Fruit fly (Drosophila melanogaster) whole organism, embryonic: ENCODE data around the gene Pat1.

ENCODE experiments used
- CG10366 ChIP-seq: fragments of 200-800 bp; sonication (Bioruptor generic); IDR thresholded peaks from 2 replicates; pipeline ENCODE4 v1.3.6; 2022; ENCODE audit warnings: missing biosample characterization, missing genetic modification characterization
- CG10979 ChIP-seq: fragments of 200-800 bp; sonication (Bioruptor generic); optimal IDR thresholded peaks from 2 replicates; lab custom pipeline; 2018; ENCODE audit warnings: missing biosample characterization, mild to moderate bottlenecking, missing genetic modification characterization, moderate library complexity
- CG11560 ChIP-seq: fragments of 200-800 bp; sonication (Bioruptor generic); IDR thresholded peaks from 3 replicates; pipeline ENCODE4 v1.3.6; 2022; ENCODE audit warnings: missing biosample characterization, missing genetic modification characterization
- CG14014 ChIP-seq: fragments of 200-800 bp; sonication (Bioruptor generic); IDR thresholded peaks from 2 replicates; pipeline ENCODE4 v1.3.6; 2022; ENCODE audit warnings: missing biosample characterization, missing genetic modification characterization
- CG14710 ChIP-seq: fragments of 200-800 bp; sonication (Bioruptor generic); optimal IDR thresholded peaks from 3 replicates; lab custom pipeline; 2019; ENCODE audit warnings: missing biosample characterization, mild to moderate bottlenecking, missing genetic modification characterization, moderate library complexity
- CG14860 ChIP-seq: fragments of 200-800 bp; sonication (Bioruptor generic); IDR thresholded peaks from 3 replicates; pipeline ENCODE4 v1.3.6; 2022; ENCODE audit warnings: missing biosample characterization, missing genetic modification characterization; ENCODE audit not compliant: partially characterized antibody
- CG14965 ChIP-seq: fragments of 200-800 bp; sonication (Bioruptor generic); optimal IDR thresholded peaks from 2 replicates; lab custom pipeline; 2016; ENCODE audit warnings: missing biosample characterization, missing genetic modification characterization, borderline replicate concordance
- CG15011 ChIP-seq: fragments of 200-800 bp; sonication (Bioruptor generic); optimal IDR thresholded peaks from 3 replicates; lab custom pipeline; 2018; ENCODE audit warnings: missing biosample characterization, mild to moderate bottlenecking, missing genetic modification characterization
- CG16815 ChIP-seq: fragments of 200-800 bp; sonication (Bioruptor generic); optimal IDR thresholded peaks from 3 replicates; lab custom pipeline; 2017; ENCODE audit warnings: missing biosample characterization, mild to moderate bottlenecking, missing genetic modification characterization
- CG18011 ChIP-seq: fragments of 200-800 bp; sonication (Bioruptor generic); optimal IDR thresholded peaks from 2 replicates; lab custom pipeline; 2017; ENCODE audit warnings: missing biosample characterization, missing genetic modification characterization, mild to moderate bottlenecking, moderate library complexity, missing genotype
- CG18764 ChIP-seq: fragments of 200-800 bp; sonication (Bioruptor generic); optimal IDR thresholded peaks from 3 replicates; lab custom pipeline; 2016; ENCODE audit warnings: missing biosample characterization, missing genetic modification characterization
- CG2889 ChIP-seq: fragments of 200-800 bp; sonication (Bioruptor generic); IDR thresholded peaks from 3 replicates; pipeline ENCODE4 v1.3.6; 2022; ENCODE audit warnings: missing biosample characterization, missing genetic modification characterization
- CG30020 ChIP-seq: fragments of 200-800 bp; optimal IDR thresholded peaks from 2 replicates; lab custom pipeline; 2019; ENCODE audit warnings: missing biosample characterization, mild to moderate bottlenecking, missing genetic modification characterization, moderate library complexity
- CG3163 ChIP-seq: fragments of 200-800 bp; sonication (Bioruptor generic); optimal IDR thresholded peaks from 3 replicates; lab custom pipeline; 2016; ENCODE audit warnings: missing biosample characterization, missing genetic modification characterization
- CG3847 ChIP-seq: fragments of 200-800 bp; sonication (Bioruptor generic); IDR thresholded peaks from 2 replicates; pipeline ENCODE4 v1.3.6; 2022; ENCODE audit warnings: missing biosample characterization, missing genetic modification characterization
- CG4328 ChIP-seq: fragments of 200-800 bp; sonication (Bioruptor generic); optimal IDR thresholded peaks from 3 replicates; lab custom pipeline; 2017; ENCODE audit warnings: missing biosample characterization, missing genetic modification reagents, missing genetic modification characterization
- CG4617 ChIP-seq: fragments of 200-800 bp; sonication (Bioruptor generic); optimal IDR thresholded peaks from 3 replicates; lab custom pipeline; 2016; ENCODE audit warnings: missing biosample characterization, missing genetic modification characterization, borderline replicate concordance
- CG4707 ChIP-seq: fragments of 200-800 bp; sonication (Bioruptor generic); optimal IDR thresholded peaks from 2 replicates; lab custom pipeline; 2018; ENCODE audit warnings: missing biosample characterization, mild to moderate bottlenecking, missing genetic modification characterization, moderate library complexity
- CG4730 ChIP-seq: fragments of 200-800 bp; sonication (Bioruptor generic); IDR thresholded peaks from 2 replicates; pipeline ENCODE4 v1.3.6; 2022; ENCODE audit warnings: missing biosample characterization, missing genetic modification characterization
- CG6654 ChIP-seq: fragments of 200-800 bp; sonication (Bioruptor generic); optimal IDR thresholded peaks from 2 replicates; lab custom pipeline; 2017; ENCODE audit warnings: missing biosample characterization, mild to moderate bottlenecking, missing genetic modification characterization
- CG6791 ChIP-seq: fragments of 200-800 bp; sonication (Bioruptor generic); IDR thresholded peaks from 3 replicates; pipeline ENCODE4 v1.3.6; 2022; ENCODE audit warnings: missing biosample characterization, missing genetic modification characterization; ENCODE audit not compliant: partially characterized antibody
- CG8924 ChIP-seq: fragments of 200-800 bp; optimal IDR thresholded peaks from 3 replicates; lab custom pipeline; 2019; ENCODE audit warnings: missing biosample characterization, mild to moderate bottlenecking, missing genetic modification characterization, moderate library complexity
- CG9609 ChIP-seq: fragments of 200-800 bp; sonication (Bioruptor generic); optimal IDR thresholded peaks from 3 replicates; lab custom pipeline; 2016; ENCODE audit warnings: missing biosample characterization, missing genetic modification characterization
- CG9932 ChIP-seq: fragments of 200-800 bp; sonication (Bioruptor generic); IDR thresholded peaks from 2 replicates; pipeline ENCODE4 v1.3.6; 2022; ENCODE audit warnings: missing biosample characterization, missing genetic modification characterization
- D19B ChIP-seq: fragments of 200-800 bp; sonication (Bioruptor generic); optimal IDR thresholded peaks from 2 replicates; lab custom pipeline; 2017; ENCODE audit warnings: missing biosample characterization, mild to moderate bottlenecking, missing genetic modification characterization
- E2f1 ChIP-seq: fragments of 200-800 bp; sonication (Bioruptor generic); IDR thresholded peaks from 2 replicates; pipeline ENCODE4 v1.3.6; 2022; ENCODE audit warnings: missing biosample characterization, missing genetic modification characterization
- Ets65A ChIP-seq: fragments of 200-800 bp; sonication (Bioruptor generic); peaks from one replicate; lab custom pipeline; 2016; ENCODE audit warnings: missing biosample characterization, missing genetic modification characterization
- Fer2 ChIP-seq: fragments of 200-800 bp; sonication (Bioruptor generic); optimal IDR thresholded peaks from 2 replicates; lab custom pipeline; 2018; ENCODE audit warnings: missing biosample characterization, mild to moderate bottlenecking, missing genetic modification characterization, moderate library complexity
- Hey ChIP-seq: fragments of 200-800 bp; sonication (Bioruptor generic); optimal IDR thresholded peaks from 3 replicates; lab custom pipeline; 2018; ENCODE audit warnings: missing biosample characterization, mild to moderate bottlenecking, missing genetic modification characterization
- Hmx ChIP-seq: fragments of 200-800 bp; sonication (Bioruptor generic); optimal IDR thresholded peaks from 2 replicates; lab custom pipeline; 2016; ENCODE audit warnings: missing biosample characterization, missing genetic modification characterization
- Hr3 ChIP-seq: fragments of 200-800 bp; sonication (Bioruptor generic); optimal IDR thresholded peaks from 3 replicates; lab custom pipeline; 2016; ENCODE audit warnings: missing biosample characterization, missing genetic modification characterization
- Hr39 ChIP-seq: fragments of >200 bp; optimal IDR thresholded peaks from 2 replicates; lab custom pipeline; 2017
- Hsf ChIP-seq: fragments of 200-800 bp; sonication (Bioruptor generic); optimal IDR thresholded peaks from 3 replicates; lab custom pipeline; 2016; ENCODE audit warnings: missing biosample characterization, missing genetic modification characterization
- Kr ChIP-seq: fragments of 200-800 bp; sonication (Bioruptor generic); optimal IDR thresholded peaks from 2 replicates; lab custom pipeline; 2017; ENCODE audit warnings: missing biosample characterization, mild to moderate bottlenecking, missing genetic modification characterization
- MESR4 ChIP-seq: fragments of 200-800 bp; sonication (Bioruptor generic); optimal IDR thresholded peaks from 2 replicates; lab custom pipeline; 2018; ENCODE audit warnings: missing biosample characterization, mild to moderate bottlenecking, missing genetic modification characterization, moderate library complexity
- Max ChIP-seq: fragments of 200-800 bp; sonication (Bioruptor generic); optimal IDR thresholded peaks from 2 replicates; lab custom pipeline; 2016; ENCODE audit warnings: missing biosample characterization, mild to moderate bottlenecking, missing genetic modification characterization
- Nf-YB ChIP-seq: fragments of 200-800 bp; sonication (Bioruptor generic); optimal IDR thresholded peaks from 3 replicates; lab custom pipeline; 2019; ENCODE audit warnings: missing biosample characterization, mild to moderate bottlenecking, missing genetic modification characterization, moderate library complexity
- Ravus ChIP-seq: fragments of 200-800 bp; sonication (Bioruptor generic); IDR thresholded peaks from 2 replicates; pipeline ENCODE4 v1.3.6; 2022; ENCODE audit warnings: missing biosample characterization, missing genetic modification characterization
- aop ChIP-seq: fragments of 200-800 bp; sonication (Bioruptor generic); IDR thresholded peaks from 2 replicates; pipeline ENCODE4 v1.3.6; 2022; ENCODE audit warnings: missing biosample characterization, missing genetic modification characterization
- br ChIP-seq: fragments of >200 bp; optimal IDR thresholded peaks from 2 replicates; lab custom pipeline; 2017
- dpn ChIP-seq, 2 experiments: fragments of 200-800 bp; sonication (Bioruptor generic); optimal IDR thresholded peaks; 3 replicates each; lab custom pipeline; 2016; ENCODE audit warnings: missing biosample characterization in 2 of 2, missing genetic modification characterization in 2 of 2
- fd102C ChIP-seq: fragments of 200-800 bp; sonication (Bioruptor generic); optimal IDR thresholded peaks from 2 replicates; lab custom pipeline; 2018; ENCODE audit warnings: missing biosample characterization, mild to moderate bottlenecking, missing genetic modification characterization, moderate library complexity
- inv ChIP-seq: fragments of 200-800 bp; sonication (Bioruptor generic); IDR thresholded peaks from 2 replicates; pipeline ENCODE4 v1.3.6; 2022; ENCODE audit warnings: missing biosample characterization, missing genetic modification characterization; ENCODE audit not compliant: partially characterized antibody
- jing ChIP-seq: fragments of 200-800 bp; sonication (Bioruptor generic); optimal IDR thresholded peaks from 2 replicates; lab custom pipeline; 2018; ENCODE audit warnings: missing biosample characterization, mild to moderate bottlenecking, missing genetic modification characterization
- lola ChIP-seq, 3 experiments: fragments of >200 bp in 2 of 3; fragments of 200-800 bp in 1 of 3; sonication (Bioruptor generic) in 1 of 3; optimal IDR thresholded peaks; 2 replicates each; lab custom pipeline; 2017 to 2019; ENCODE audit warnings: missing biosample characterization in 3 of 3, missing genetic modification characterization in 3 of 3, mild to moderate bottlenecking in 1 of 3, moderate library complexity in 1 of 3
- pfk ChIP-seq: fragments of 200-800 bp; sonication (Bioruptor generic); optimal IDR thresholded peaks from 2 replicates; lab custom pipeline; 2018; ENCODE audit warnings: missing biosample characterization, mild to moderate bottlenecking, missing genetic modification characterization, moderate library complexity
- row ChIP-seq: fragments of 200-800 bp; sonication (Bioruptor generic); IDR thresholded peaks from 3 replicates; pipeline ENCODE4 v1.3.6; 2022; ENCODE audit warnings: missing biosample characterization, missing genetic modification characterization
- sima ChIP-seq: fragments of 200-800 bp; sonication (Bioruptor generic); optimal IDR thresholded peaks from 2 replicates; lab custom pipeline; 2016; ENCODE audit warnings: missing biosample characterization, missing genetic modification characterization
- toy ChIP-seq: fragments of 200-800 bp; sonication (Bioruptor generic); IDR thresholded peaks from 2 replicates; pipeline ENCODE4 v1.3.6; 2022; ENCODE audit warnings: missing biosample characterization, missing genetic modification characterization
- trh ChIP-seq: fragments of 200-800 bp; sonication (Bioruptor generic); optimal IDR thresholded peaks from 2 replicates; lab custom pipeline; 2016; ENCODE audit warnings: missing biosample characterization, missing genetic modification characterization

Pat1 gene

DNA sequence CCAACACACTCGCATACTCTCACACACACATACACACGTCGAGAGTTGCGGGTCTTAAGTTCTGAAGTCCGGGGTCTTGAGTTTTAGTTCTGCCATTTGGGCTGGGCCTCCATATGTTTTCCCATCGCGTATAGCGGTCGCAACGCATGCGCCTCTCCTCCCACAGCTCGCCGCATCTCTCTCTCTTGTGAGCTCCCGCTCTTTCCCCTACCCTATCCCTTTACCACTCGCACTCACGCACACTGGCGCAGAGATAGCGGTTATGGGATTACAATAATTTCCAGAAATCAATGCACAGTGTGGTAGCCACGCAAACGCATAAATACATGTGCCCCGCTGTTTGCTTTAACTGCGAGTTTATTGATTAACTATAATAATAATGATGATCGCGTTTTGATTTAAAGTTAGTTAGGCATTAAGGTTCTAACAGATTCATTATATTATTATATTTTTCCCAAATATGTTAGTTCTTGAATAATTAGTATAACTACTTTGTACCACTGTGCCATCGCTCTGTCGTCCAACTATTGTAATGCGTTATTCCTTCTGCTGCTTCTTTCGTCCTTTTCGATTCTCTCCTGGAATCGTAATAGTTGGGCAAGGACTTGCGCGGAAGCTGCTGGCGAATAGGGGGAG, 11.2 kb downstream of the Pat1 start (continued):
- TF ChIP-seq Max (peak; percentile 92), Ets65A (GFP tag; lab: Kevin White, UChicago) (peak; percentile 97), Hey (tag; lab: Kevin White, UChicago) (peak; percentile 34), Fer2 (tag; lab: Kevin White, UChicago) (peak; percentile 77), Kr (no peak), CG9932 (GFP tag; lab: Robert Waterston, UW) (peak; percentile 83), CG30020 (tag; lab: Kevin White, UChicago) (peak; percentile 72), CG3163 (GFP tag; lab: Kevin White, UChicago) (peak; percentile 46), MESR4 (GFP tag; lab: Kevin White, UChicago) (peak; percentile 2), Hmx (GFP tag; lab: Kevin White, UChicago) (peak; percentile 63), CG14014 (GFP tag; lab: Robert Waterston, UW) (peak; percentile 89), CG9609 (GFP tag; lab: Kevin White, UChicago) (peak; percentile 69), inv (GFP tag; lab: Robert Waterston, UW) (0 out of 2 replicates have a peak, but pooled peaks have one; percentile 19), CG15011 (GFP tag; lab: Kevin White, UChicago) (peak; percentile 90), CG3847 (GFP tag; lab: Robert Waterston, UW) (peak; percentile 84), Hsf (GFP tag; lab: Kevin White, UChicago) (peak; percentile 88), trh (peak; percentile 67), CG4707 (peak; percentile 83), CG2889 (GFP tag; lab: Robert Waterston, UW) (peak; percentile 87), CG6791 (peak; percentile 34; the same call in 1 of the 3 replicates), toy (GFP tag; lab: Robert Waterston, UW) (peak; percentile 45; the same call in 1 of the 2 replicates), Nf-YB (GFP tag; lab: Kevin White, UChicago) (peak; percentile 75), CG11560 (tag; lab: Robert Waterston, UW) (peak; percentile 52; the same call in 1 of the 3 replicates), CG10979 (tag; lab: Kevin White, UChicago) (peak; percentile 94), Ravus (GFP tag; lab: Robert Waterston, UW) (peak; percentile 55), CG8924 (tag; lab: Kevin White, UChicago) (peak; percentile 95), row (GFP tag; lab: Robert Waterston, UW) (peak; percentile 95), br (lab: Kevin White, UChicago) (no peak), lola (GFP tag; optimal IDR thresholded peaks at IDR 0.05; lab: Kevin White, UChicago) (peak in 1 of 3 experiments; percentile 88), CG4617 (GFP tag; lab: Kevin White, UChicago) (peak; percentile 63), CG4328 (GFP tag; lab: Kevin White, UChicago) (peak; percentile 81), CG14710 (tag; lab: Kevin White, UChicago) (peak; percentile 91), CG14860 (GFP tag; lab: Robert Waterston, UW) (peak; percentile 70), CG16815 (GFP tag; lab: Kevin White, UChicago) (peak; percentile 88), pfk (GFP tag; lab: Kevin White, UChicago) (no peak), E2f1 (GFP tag; lab: Robert Waterston, UW) (peak; percentile 85), jing (GFP tag; lab: Kevin White, UChicago) (peak; percentile 84), aop (peak; percentile 72), dpn (GFP tag; optimal IDR thresholded peaks at IDR 0.05; lab: Kevin White, UChicago) (peak; percentile 86 to 89), D19B (GFP tag; lab: Kevin White, UChicago) (peak; percentile 79), Hr39 (lab: Kevin White, UChicago) (no peak), CG14965 (GFP tag; lab: Kevin White, UChicago) (no peak), CG10366 (GFP tag; lab: Robert Waterston, UW) (peak; percentile 79), CG18011 (GFP tag; lab: Kevin White, UChicago) (peak; percentile 73), CG4730 (peak; percentile 83), Hr3 (GFP tag; lab: Kevin White, UChicago) (peak; percentile 83), sima (GFP tag; lab: Kevin White, UChicago) (peak; percentile 61), fd102C (GFP tag; lab: Kevin White, UChicago) (peak; percentile 72), CG6654 (peak; percentile 79), CG18764 (GFP tag; lab: Kevin White, UChicago) (peak; percentile 85)
